In the genomic region with DNA sequence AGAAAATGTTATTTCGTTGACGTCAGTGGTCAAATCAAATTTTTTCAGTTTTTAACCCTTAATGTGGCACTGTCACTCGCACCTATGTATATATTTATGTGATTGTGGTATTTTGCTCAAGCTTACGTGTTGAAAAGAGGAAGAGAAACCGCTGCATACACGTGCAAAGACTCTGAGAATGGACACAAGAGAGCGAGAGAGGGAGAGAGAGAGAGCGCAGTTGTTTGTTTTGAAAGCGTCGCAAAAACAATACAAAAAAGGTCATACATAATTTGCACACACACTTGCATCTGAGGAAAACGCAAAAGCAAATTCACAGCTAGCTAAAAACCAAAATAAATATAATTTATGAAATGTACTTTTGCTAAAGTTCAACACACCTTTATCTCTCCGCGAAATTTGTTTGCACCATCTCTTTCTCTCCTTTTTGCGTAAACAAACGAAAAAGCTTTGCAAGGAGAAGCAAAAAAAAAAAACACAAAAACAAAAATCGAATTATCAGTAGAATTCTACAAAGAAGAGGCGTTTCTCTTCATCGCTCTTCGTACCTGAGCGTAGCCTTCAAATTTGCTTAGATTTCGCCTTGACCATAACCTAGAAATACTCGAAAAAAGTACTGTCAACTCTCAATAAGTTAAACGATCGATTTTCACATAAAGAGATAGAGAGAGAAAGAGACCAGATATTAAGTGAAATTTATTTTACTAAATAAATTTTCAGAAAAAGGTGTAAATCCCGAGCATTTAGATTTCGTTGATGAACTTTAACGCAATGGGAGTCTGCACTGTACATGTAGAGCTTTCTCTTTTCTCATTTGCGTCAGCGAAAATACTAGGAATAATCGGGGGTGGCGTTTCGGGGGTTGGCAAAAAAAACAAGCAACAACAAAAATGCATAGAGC, we compare ENCODE assay signal across 1 fruit fly cellular context.
TF ChIP-seq lines count a peak whose summit lies in the region.

No protein-coding gene starts in this region.

TF ChIP-seq in whole organism, embryonic, 481 proteins besides CTCF, POLR2A, EP300 and RAD21 (continued from another document and continues in another):
- TF ChIP-seq Ssrp (tag; optimal IDR thresholded peaks at IDR 0.05; lab: Kevin White, UChicago) (no peak), tll (GFP tag; optimal IDR thresholded peaks at IDR 0.05; lab: Kevin White, UChicago) (no peak), sug (tag; optimal IDR thresholded peaks at IDR 0.05; lab: Kevin White, UChicago) (peak; percentile 5), GATAe (GFP tag; conservative IDR thresholded peaks at IDR 0.05; lab: Robert Waterston, UW) (no peak), cato (GFP tag; optimal IDR thresholded peaks at IDR 0.05; lab: Kevin White, UChicago; ENCODE audit: borderline replicate concordance) (no peak), salm (tag; optimal IDR thresholded peaks at IDR 0.05; lab: Kevin White, UChicago) (no peak), CG12236 (GFP tag; optimal IDR thresholded peaks at IDR 0.05; lab: Kevin White, UChicago) (no peak), dm (GFP tag; optimal IDR thresholded peaks at IDR 0.05; lab: Kevin White, UChicago) (no peak), corto (GFP tag; optimal IDR thresholded peaks at IDR 0.05; lab: Kevin White, UChicago) (no peak), Poxn (GFP tag; IDR thresholded peaks at IDR 0.05; lab: Robert Waterston, UW) (no peak; the same call in 1 of the 2 replicates), CG4404 (GFP tag; IDR thresholded peaks at IDR 0.05; lab: Robert Waterston, UW) (no peak; the same call in 1 of the 2 replicates), CG7556 (GFP tag; optimal IDR thresholded peaks at IDR 0.05; lab: Kevin White, UChicago) (peak; percentile 27), CG13123 (GFP tag; optimal IDR thresholded peaks at IDR 0.05; lab: Kevin White, UChicago) (no peak), Hmx (GFP tag; optimal IDR thresholded peaks at IDR 0.05; lab: Kevin White, UChicago) (peak; percentile 39), CG2116 (GFP tag; optimal IDR thresholded peaks at IDR 0.05; lab: Kevin White, UChicago) (no peak), stwl (tag; optimal IDR thresholded peaks at IDR 0.05; lab: Kevin White, UChicago) (no peak), eyg (GFP tag; optimal IDR thresholded peaks at IDR 0.05; lab: Kevin White, UChicago) (no peak), kni (GFP tag; optimal IDR thresholded peaks at IDR 0.05; lab: Kevin White, UChicago) (no peak), ash1 (GFP tag; optimal IDR thresholded peaks at IDR 0.05; lab: Kevin White, UChicago) (no peak), CG9609 (GFP tag; optimal IDR thresholded peaks at IDR 0.05; lab: Kevin White, UChicago) (peak; percentile 14), cg (GFP tag; optimal IDR thresholded peaks at IDR 0.05; lab: Kevin White, UChicago) (peak; percentile 57), CG18262 (tag; optimal IDR thresholded peaks at IDR 0.05; lab: Kevin White, UChicago) (no peak), CG17385 (GFP tag; optimal IDR thresholded peaks at IDR 0.05; lab: Kevin White, UChicago) (peak; percentile 85), ap (GFP tag; IDR thresholded peaks at IDR 0.05; lab: Robert Waterston, UW) (no peak), insv (GFP tag; optimal IDR thresholded peaks at IDR 0.05; lab: Kevin White, UChicago) (no peak), pzg (GFP tag; optimal IDR thresholded peaks at IDR 0.05; lab: Kevin White, UChicago) (no peak), inv (GFP tag; IDR thresholded peaks at IDR 0.05; lab: Robert Waterston, UW; ENCODE audit: partially characterized antibody) (no peak), pb (GFP tag; optimal IDR thresholded peaks at IDR 0.05; lab: Kevin White, UChicago) (no peak), gem (tag; optimal IDR thresholded peaks at IDR 0.05; lab: Kevin White, UChicago) (peak; percentile 46), CG17612 (GFP tag; IDR thresholded peaks at IDR 0.05; lab: Robert Waterston, UW) (no peak), CG7372 (GFP tag; IDR thresholded peaks at IDR 0.05; lab: Robert Waterston, UW) (peak; percentile 34; the same call in 1 of the 2 replicates), CHES-1-like (GFP tag; optimal IDR thresholded peaks at IDR 0.05; lab: Kevin White, UChicago) (peak; percentile 45), sr (GFP tag; IDR thresholded peaks at IDR 0.05; lab: Robert Waterston, UW) (no peak), CG8765 (GFP tag; IDR thresholded peaks at IDR 0.05; lab: Robert Waterston, UW) (peak; percentile 17; the same call in 1 of the 2 replicates), sima (GFP tag; optimal IDR thresholded peaks at IDR 0.05; lab: Kevin White, UChicago) (no peak), Jarid2 (GFP tag; optimal IDR thresholded peaks at IDR 0.05; lab: Kevin White, UChicago) (no peak), CG9797 (GFP tag; optimal IDR thresholded peaks at IDR 0.05; lab: Kevin White, UChicago) (no peak), NC2α (GFP tag; optimal IDR thresholded peaks at IDR 0.05; lab: Kevin White, UChicago) (no peak), CG32767 (GFP tag; IDR thresholded peaks at IDR 0.05; lab: Robert Waterston, UW) (no peak), Rx (GFP tag; IDR thresholded peaks at IDR 0.05; lab: Robert Waterston, UW) (peak; percentile 37), CG31224 (GFP tag; IDR thresholded peaks at IDR 0.05; lab: Robert Waterston, UW) (peak; percentile 59), Dref (GFP tag; IDR thresholded peaks at IDR 0.05; lab: Robert Waterston, UW) (no peak), CG33557 (GFP tag; optimal IDR thresholded peaks at IDR 0.05; lab: Kevin White, UChicago) (no peak), Atf-2 (GFP tag; optimal IDR thresholded peaks at IDR 0.05; lab: Kevin White, UChicago) (no peak), CG4360 (GFP tag; IDR thresholded peaks at IDR 0.05; lab: Robert Waterston, UW) (no peak), H15 (GFP tag; IDR thresholded peaks at IDR 0.05; lab: Robert Waterston, UW) (peak; percentile 33; the same call in 1 of the 3 replicates), tio (GFP tag; optimal IDR thresholded peaks at IDR 0.05; lab: Kevin White, UChicago) (peak; percentile 21), CG14014 (GFP tag; IDR thresholded peaks at IDR 0.05; lab: Robert Waterston, UW) (peak; percentile 67), nerfin-1 (tag; optimal IDR thresholded peaks at IDR 0.05; lab: Kevin White, UChicago) (no peak), Oli (tag; optimal IDR thresholded peaks at IDR 0.05; lab: Kevin White, UChicago) (no peak), CG12071 (GFP tag; optimal IDR thresholded peaks at IDR 0.05; lab: Kevin White, UChicago) (no peak), al (GFP tag; IDR thresholded peaks at IDR 0.05; lab: Robert Waterston, UW) (peak; percentile 73), CG15011 (GFP tag; optimal IDR thresholded peaks at IDR 0.05; lab: Kevin White, UChicago) (no peak), CG12104 (GFP tag; optimal IDR thresholded peaks at IDR 0.05; lab: Kevin White, UChicago) (no peak), CG13424 (tag; optimal IDR thresholded peaks at IDR 0.05; lab: Kevin White, UChicago) (peak; percentile 9), ATbp (GFP tag; optimal IDR thresholded peaks at IDR 0.05; lab: Kevin White, UChicago) (no peak), dmrt11E (tag; optimal IDR thresholded peaks at IDR 0.05; lab: Kevin White, UChicago) (no peak), CG4282 (GFP tag; optimal IDR thresholded peaks at IDR 0.05; lab: Kevin White, UChicago) (no peak), hbn (GFP tag; IDR thresholded peaks at IDR 0.05; lab: Robert Waterston, UW; ENCODE audit: partially characterized antibody) (no peak), CG7963 (GFP tag; IDR thresholded peaks at IDR 0.05; lab: Robert Waterston, UW; ENCODE audit: partially characterized antibody) (no peak), amos (GFP tag; IDR thresholded peaks at IDR 0.05; lab: Robert Waterston, UW; ENCODE audit: partially characterized antibody) (no peak), CG12299 (tag; optimal IDR thresholded peaks at IDR 0.05; lab: Kevin White, UChicago) (no peak), aop (GFP tag; IDR thresholded peaks at IDR 0.05; lab: Robert Waterston, UW) (no peak), CG10147 (GFP tag; optimal IDR thresholded peaks at IDR 0.05; lab: Kevin White, UChicago) (no peak), Xbp1 (GFP tag; optimal IDR thresholded peaks at IDR 0.05; lab: Kevin White, UChicago) (peak; percentile 19), zen (tag; optimal IDR thresholded peaks at IDR 0.05; lab: Kevin White, UChicago) (no peak), CG15514 (GFP tag; optimal IDR thresholded peaks at IDR 0.05; lab: Kevin White, UChicago) (peak; percentile 33), z (GFP tag; IDR thresholded peaks at IDR 0.05; lab: Robert Waterston, UW) (no peak), mld (GFP tag; IDR thresholded peaks at IDR 0.05; lab: Robert Waterston, UW; ENCODE audit: partially characterized antibody) (no peak), mam (GFP tag; optimal IDR thresholded peaks at IDR 0.05; lab: Kevin White, UChicago) (peak; percentile 71), ken (GFP tag; IDR thresholded peaks at IDR 0.05; lab: Robert Waterston, UW) (peak; percentile 70; the same call in 2 of the 3 replicates), Gug (GFP tag; IDR thresholded peaks at IDR 0.05; lab: Robert Waterston, UW) (peak; percentile 72; the same call in 3 of the 4 replicates), CG14965 (GFP tag; optimal IDR thresholded peaks at IDR 0.05; lab: Kevin White, UChicago; ENCODE audit: borderline replicate concordance) (no peak), pan (optimal IDR thresholded peaks at IDR 0.05; lab: Kevin White, UChicago) (no peak), pan (GFP tag; optimal IDR thresholded peaks at IDR 0.05 in 1 of 2, IDR thresholded peaks at IDR 0.05 in 1 of 2) (peak in 1 of 2 experiments; percentile 74), ems (GFP tag; optimal IDR thresholded peaks at IDR 0.05; lab: Kevin White, UChicago) (no peak), mirr (GFP tag; optimal IDR thresholded peaks at IDR 0.05; lab: Kevin White, UChicago) (no peak), CG7745 (tag; optimal IDR thresholded peaks at IDR 0.05; lab: Kevin White, UChicago) (no peak), Fer3 (tag; optimal IDR thresholded peaks at IDR 0.05; lab: Kevin White, UChicago) (peak; percentile 39), CG30431 (GFP tag; optimal IDR thresholded peaks at IDR 0.05; lab: Kevin White, UChicago) (no peak), Mad (GFP tag; optimal IDR thresholded peaks at IDR 0.05; lab: Kevin White, UChicago) (no peak), oc (tag; optimal IDR thresholded peaks at IDR 0.05; lab: Kevin White, UChicago) (no peak), Bgb (GFP tag; IDR thresholded peaks at IDR 0.05; lab: Robert Waterston, UW; ENCODE audit: partially characterized antibody) (no peak), psq (GFP tag; optimal IDR thresholded peaks at IDR 0.05; lab: Kevin White, UChicago) (no peak), Mes4 (GFP tag; optimal IDR thresholded peaks at IDR 0.05; lab: Kevin White, UChicago) (no peak), CG8924 (tag; optimal IDR thresholded peaks at IDR 0.05; lab: Kevin White, UChicago) (peak; percentile 3), ranshi (GFP tag; IDR thresholded peaks at IDR 0.05; lab: Robert Waterston, UW) (peak; percentile 57; the same call in 1 of the 2 replicates), gro (GFP tag; optimal IDR thresholded peaks at IDR 0.05; lab: Kevin White, UChicago) (peak; percentile 33), Hmr (GFP tag; optimal IDR thresholded peaks at IDR 0.05; lab: Kevin White, UChicago) (peak; percentile 65), CG11723 (GFP tag; optimal IDR thresholded peaks at IDR 0.05; lab: Kevin White, UChicago) (no peak), CG15479 (GFP tag; optimal IDR thresholded peaks at IDR 0.05; lab: Kevin White, UChicago) (no peak), Med (GFP tag; lab: Kevin White, UChicago) (peak; percentile 93), TFAM (GFP tag; optimal IDR thresholded peaks at IDR 0.05; lab: Kevin White, UChicago) (no peak), Nf-YC (tag; optimal IDR thresholded peaks at IDR 0.05; lab: Kevin White, UChicago) (no peak), otp (GFP tag; IDR thresholded peaks at IDR 0.05; lab: Robert Waterston, UW) (0 out of 3 replicates have a peak, but pooled peaks have one; percentile 22), Xrp1 (GFP tag; IDR thresholded peaks at IDR 0.05; lab: Robert Waterston, UW) (peak; percentile 53), cwo (GFP tag; optimal IDR thresholded peaks at IDR 0.05; lab: Kevin White, UChicago) (peak; percentile 67), trh (GFP tag; optimal IDR thresholded peaks at IDR 0.05; lab: Kevin White, UChicago) (no peak), Asciz (GFP tag; optimal IDR thresholded peaks at IDR 0.05; lab: Kevin White, UChicago) (no peak), az2 (GFP tag; optimal IDR thresholded peaks at IDR 0.05; lab: Kevin White, UChicago) (no peak), Hey (tag; optimal IDR thresholded peaks at IDR 0.05; lab: Kevin White, UChicago) (no peak), MESR4 (GFP tag; optimal IDR thresholded peaks at IDR 0.05; lab: Kevin White, UChicago) (no peak), peb (GFP tag; IDR thresholded peaks at IDR 0.05; lab: Robert Waterston, UW) (no peak), C15 (GFP tag; IDR thresholded peaks at IDR 0.05; lab: Robert Waterston, UW) (peak; percentile 25; the same call in 1 of the 3 replicates), ttk (GFP tag; IDR thresholded peaks at IDR 0.05; lab: Robert Waterston, UW) (peak; percentile 14; the same call in 1 of the 2 replicates), CG4854 (GFP tag; optimal IDR thresholded peaks at IDR 0.05; lab: Kevin White, UChicago) (no peak), Nf-YB (GFP tag; optimal IDR thresholded peaks at IDR 0.05; lab: Kevin White, UChicago) (no peak), Ets65A (GFP tag; lab: Kevin White, UChicago) (peak; percentile 80), CG7928 (GFP tag; optimal IDR thresholded peaks at IDR 0.05; lab: Kevin White, UChicago) (no peak), CG3838 (GFP tag; optimal IDR thresholded peaks at IDR 0.05; lab: Kevin White, UChicago) (no peak), knrl (GFP tag; IDR thresholded peaks at IDR 0.05; lab: Robert Waterston, UW; ENCODE audit: partially characterized antibody) (no peak), Kr (GFP tag; optimal IDR thresholded peaks at IDR 0.05; lab: Kevin White, UChicago) (no peak), Mrtf (GFP tag; IDR thresholded peaks at IDR 0.05; lab: Robert Waterston, UW) (no peak; the same call in 2 of the 3 replicates), Doc3 (GFP tag; IDR thresholded peaks at IDR 0.05; lab: Robert Waterston, UW; ENCODE audit: partially characterized antibody) (no peak), CrebB (tag; optimal IDR thresholded peaks at IDR 0.05; lab: Kevin White, UChicago) (no peak), CG7271 (tag; optimal IDR thresholded peaks at IDR 0.05; lab: Kevin White, UChicago) (no peak), nmo (GFP tag; optimal IDR thresholded peaks at IDR 0.05; lab: Kevin White, UChicago) (peak; percentile 10), CG3847 (GFP tag; IDR thresholded peaks at IDR 0.05; lab: Robert Waterston, UW) (peak; percentile 59), tgo (GFP tag; IDR thresholded peaks at IDR 0.05; lab: Robert Waterston, UW) (0 out of 3 replicates have a peak, but pooled peaks have one; percentile 13), CG7357 (GFP tag; IDR thresholded peaks at IDR 0.05; lab: Robert Waterston, UW) (no peak), scrt (GFP tag; optimal IDR thresholded peaks at IDR 0.05; lab: Kevin White, UChicago) (peak; percentile 16), phol (tag; optimal IDR thresholded peaks at IDR 0.05; lab: Kevin White, UChicago) (no peak)
